Fruit fly (Drosophila melanogaster): ENCODE results near the gene CG31176.

DNA sequence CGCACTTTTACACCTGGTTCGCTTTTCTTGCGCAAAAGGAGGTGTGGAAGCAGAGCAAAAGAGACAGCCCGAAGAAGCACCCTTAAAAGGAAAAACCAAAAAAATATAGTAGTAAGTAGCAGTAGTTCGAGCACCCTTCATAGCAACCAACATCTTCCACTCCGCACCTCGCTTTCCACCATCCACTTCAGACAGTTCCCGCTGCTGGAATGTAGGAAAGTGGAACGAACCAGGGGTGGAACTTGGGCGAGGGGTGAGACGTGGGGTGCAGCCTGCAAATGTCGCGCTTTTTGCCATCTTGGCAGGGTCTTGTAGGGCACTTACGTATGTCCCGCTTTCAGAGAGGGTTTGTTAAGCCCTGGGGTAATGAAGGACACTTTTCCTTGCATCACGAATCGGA is 77.2 kb downstream of the CG31176 start:
- TF ChIP-seq tj (GFP tag; optimal IDR thresholded peaks at IDR 0.05) (no peak), CG11617 (GFP tag; optimal IDR thresholded peaks at IDR 0.05) (no peak)

Measured in whole organism, adult.